Worm (Caenorhabditis elegans): ENCODE data around the gene cts-1.

- TF ChIP-seq fos-1 (tag; optimal IDR thresholded peaks at IDR 0.05) = no peak
- no peak for TF ChIP-seq unc-86 (tag; optimal IDR thresholded peaks at IDR 0.05)
- TF ChIP-seq efl-1 (optimal IDR thresholded peaks at IDR 0.05) = no peak
- no peak for TF ChIP-seq efl-1 (GFP tag; optimal IDR thresholded peaks at IDR 0.05 in 1 of 2)
- no peak for TF ChIP-seq nhr-237 (tag; optimal IDR thresholded peaks at IDR 0.05)
- no peak for TF ChIP-seq jun-1 (tag; optimal IDR thresholded peaks at IDR 0.05)
- no peak for TF ChIP-seq unc-30 (tag; optimal IDR thresholded peaks at IDR 0.05)
- TF ChIP-seq ceh-82 (tag; optimal IDR thresholded peaks at IDR 0.05) = no peak
- TF ChIP-seq nhr-20 (tag; optimal IDR thresholded peaks at IDR 0.05) = no peak
- no peak for TF ChIP-seq nhr-28 (tag; optimal IDR thresholded peaks at IDR 0.05)
- no peak for TF ChIP-seq nhr-12 (tag; optimal IDR thresholded peaks at IDR 0.05)
Measured at ce11 chrIII:10179444-10179843, 37.0 kb downstream of the cts-1 start.

All from whole organism, L1 larva.